Fruit fly (Drosophila melanogaster): ENCODE results near the gene RPA2.

dm6 chr2L:20915224-20915623 is 10.7 kb downstream of the RPA2 start:
- peak; percentile 76 for TF ChIP-seq OdsH (GFP tag; optimal IDR thresholded peaks at IDR 0.05)
- no peak for TF ChIP-seq CG6854 (GFP tag; optimal IDR thresholded peaks at IDR 0.05)
- TF ChIP-seq CG6276 (GFP tag; optimal IDR thresholded peaks at IDR 0.05) = peak; percentile 67
- TF ChIP-seq CG15336 (GFP tag; IDR thresholded peaks at IDR 0.05) = peak; percentile 89
- TF ChIP-seq Eip75B (GFP tag; optimal IDR thresholded peaks at IDR 0.05) = peak; percentile 42
- peak; percentile 59 for TF ChIP-seq dsx (GFP tag; optimal IDR thresholded peaks at IDR 0.05; ENCODE audit: poor library complexity, severe bottlenecking)
